Fruit fly (Drosophila melanogaster): ENCODE results near the gene mtgo.

mtgo gene

dm6 chr2L:16547652-16548417 lies 3.0 kb downstream of the mtgo start (continued):
- no peak for TF ChIP-seq Dip3 (GFP tag; optimal IDR thresholded peaks at IDR 0.05)
- peak; percentile 68 for TF ChIP-seq org-1 (GFP tag; optimal IDR thresholded peaks at IDR 0.05)
- 0 out of 3 replicates have a peak, but pooled peaks have one; percentile 36 for TF ChIP-seq CG17361 (GFP tag; IDR thresholded peaks at IDR 0.05)
- no peak for TF ChIP-seq ATbp (GFP tag; optimal IDR thresholded peaks at IDR 0.05)
- TF ChIP-seq CG10565 (GFP tag; optimal IDR thresholded peaks at IDR 0.05): no peak
- TF ChIP-seq ERR (GFP tag; optimal IDR thresholded peaks at IDR 0.05): no peak
- no peak for TF ChIP-seq CG3065 (GFP tag; optimal IDR thresholded peaks at IDR 0.05)
- no peak for TF ChIP-seq dimm (GFP tag; IDR thresholded peaks at IDR 0.05)
- no peak for TF ChIP-seq zfh1 (GFP tag; IDR thresholded peaks at IDR 0.05)
- peak; percentile 68 for TF ChIP-seq Oli (tag; optimal IDR thresholded peaks at IDR 0.05)
- TF ChIP-seq ci (GFP tag; IDR thresholded peaks at IDR 0.05): peak; percentile 71; the same call in 1 of the 3 replicates
- no peak for TF ChIP-seq en (GFP tag; optimal IDR thresholded peaks at IDR 0.05)
- no peak for TF ChIP-seq CG7987 (GFP tag; optimal IDR thresholded peaks at IDR 0.05)
- TF ChIP-seq gsb (GFP tag; IDR thresholded peaks at IDR 0.05): no peak
- peak; percentile 68 for TF ChIP-seq unpg (GFP tag; optimal IDR thresholded peaks at IDR 0.05)
- TF ChIP-seq dan (GFP tag; IDR thresholded peaks at IDR 0.05): no peak
- no peak for TF ChIP-seq CG42726 (GFP tag; IDR thresholded peaks at IDR 0.05; ENCODE audit: partially characterized antibody)
- no peak for TF ChIP-seq hb (GFP tag; IDR thresholded peaks at IDR 0.05; ENCODE audit: partially characterized antibody)
- TF ChIP-seq tin (GFP tag; optimal IDR thresholded peaks at IDR 0.05): no peak
- TF ChIP-seq Sin3A (optimal IDR thresholded peaks at IDR 0.05): no peak
- TF ChIP-seq zen2 (GFP tag; IDR thresholded peaks at IDR 0.05; ENCODE audit: partially characterized antibody): no peak
- TF ChIP-seq Vsx1 (GFP tag; optimal IDR thresholded peaks at IDR 0.05): peak; percentile 7
- no peak for TF ChIP-seq CG4820 (GFP tag; optimal IDR thresholded peaks at IDR 0.05)
- no peak for TF ChIP-seq vfl (GFP tag; optimal IDR thresholded peaks at IDR 0.05)
- TF ChIP-seq Ptx1 (GFP tag; IDR thresholded peaks at IDR 0.05): no peak; the same call in 1 of the 2 replicates
- TF ChIP-seq CG10366 (GFP tag; IDR thresholded peaks at IDR 0.05): no peak
- TF ChIP-seq aop (GFP tag; IDR thresholded peaks at IDR 0.05): no peak
- peak; percentile 81 for TF ChIP-seq gem (tag; optimal IDR thresholded peaks at IDR 0.05)
- no peak for TF ChIP-seq Gug (GFP tag; IDR thresholded peaks at IDR 0.05)
- TF ChIP-seq CG6683 (GFP tag; optimal IDR thresholded peaks at IDR 0.05): peak; percentile 67
- no peak for TF ChIP-seq CG7745 (tag; optimal IDR thresholded peaks at IDR 0.05)
- TF ChIP-seq Bgb (GFP tag; IDR thresholded peaks at IDR 0.05; ENCODE audit: partially characterized antibody): no peak
- no peak for TF ChIP-seq dati (GFP tag; IDR thresholded peaks at IDR 0.05)
- TF ChIP-seq dysf (GFP tag; IDR thresholded peaks at IDR 0.05): peak; percentile 69
- TF ChIP-seq ab (GFP tag; optimal IDR thresholded peaks at IDR 0.05): no peak
- 0 out of 2 replicates have a peak, but pooled peaks have one; percentile 21 for TF ChIP-seq seq (GFP tag; IDR thresholded peaks at IDR 0.05)
- no peak for TF ChIP-seq CG17186 (GFP tag; optimal IDR thresholded peaks at IDR 0.05)
- no peak for TF ChIP-seq Spps (tag; optimal IDR thresholded peaks at IDR 0.05)
- peak; percentile 56 for TF ChIP-seq CG9817 (tag; optimal IDR thresholded peaks at IDR 0.05)
- TF ChIP-seq nom (GFP tag; optimal IDR thresholded peaks at IDR 0.05): no peak
- no peak for TF ChIP-seq CG13287 (GFP tag; IDR thresholded peaks at IDR 0.05; ENCODE audit: partially characterized antibody)
- no peak for TF ChIP-seq zf30C (GFP tag; optimal IDR thresholded peaks at IDR 0.05)
- no peak for TF ChIP-seq CG6654 (GFP tag; optimal IDR thresholded peaks at IDR 0.05)
- no peak for TF ChIP-seq MESR4 (GFP tag; optimal IDR thresholded peaks at IDR 0.05)
- TF ChIP-seq fd64A (GFP tag; optimal IDR thresholded peaks at IDR 0.05): no peak
- peak; percentile 14 for TF ChIP-seq crc (GFP tag; optimal IDR thresholded peaks at IDR 0.05)
- TF ChIP-seq CG15269 (tag; optimal IDR thresholded peaks at IDR 0.05): peak; percentile 78
- TF ChIP-seq CG10431 (GFP tag; optimal IDR thresholded peaks at IDR 0.05): peak; percentile 53
- peak; percentile 32 for TF ChIP-seq CG31365 (tag; optimal IDR thresholded peaks at IDR 0.05)
- no peak for TF ChIP-seq CG7372 (GFP tag; IDR thresholded peaks at IDR 0.05)

Measured in whole organism, embryonic.